Worm (Caenorhabditis elegans): ENCODE results near the gene F54C9.11.

ce11 chrII:8612470-8612869 lies 27.6 kb upstream of the F54C9.11 start, which contains the start of gene T22C8.1:
- TF ChIP-seq klf-2 (GFP tag; conservative IDR thresholded peaks at IDR 0.05) (no peak), flt-1 (GFP tag; IDR thresholded peaks at IDR 0.05) (no peak), cog-1 (tag; optimal IDR thresholded peaks at IDR 0.05) (no peak), ref-1 (GFP tag; conservative IDR thresholded peaks at IDR 0.05) (no peak), med-1 (GFP tag; optimal IDR thresholded peaks at IDR 0.05; ENCODE audit: insufficient read depth) (no peak), tab-1 (GFP tag; IDR thresholded peaks at IDR 0.05) (no peak)

Measured in whole organism, midembryonic.